Worm (Caenorhabditis elegans) whole organism, L4 larva: ENCODE data around the gene C04C3.9.

ENCODE experiments used
- R02D3.7 ChIP-seq: fragments of 150-350 bp; sonication (generic microtip); optimal IDR thresholded peaks from 3 replicates; lab custom pipeline; 2014; ENCODE audit warnings: missing biosample characterization, missing genetic modification characterization
- dpl-1 ChIP-seq: fragments of 150-350 bp; optimal IDR thresholded peaks from 2 replicates; lab custom pipeline; 2014; ENCODE audit warnings: missing biosample characterization, missing genetic modification reagents, missing genetic modification characterization
- egl-27 ChIP-seq: sonication (generic microtip); optimal IDR thresholded peaks from 3 replicates; lab custom pipeline; 2017; ENCODE audit warnings: missing biosample characterization, missing genetic modification reagents, missing genetic modification characterization
- jun-1 ChIP-seq: fragments of 150-350 bp; optimal IDR thresholded peaks from 2 replicates; lab custom pipeline; 2014; ENCODE audit warnings: missing biosample characterization, missing genetic modification reagents, missing genetic modification characterization
- lim-7 ChIP-seq: fragments of 200-800 bp; sonication (Bioruptor generic); IDR thresholded peaks from 2 replicates; pipeline ENCODE4 v1.3.6; 2022; ENCODE audit warnings: missing genetic modification characterization, missing compliant biosample characterization
- lsy-2 ChIP-seq, 2 experiments: fragments of 150-350 bp in 1 of 2; sonication (generic microtip) in 1 of 2; optimal IDR thresholded peaks; 2 replicates each; lab custom pipeline; 2014 to 2017; ENCODE audit warnings: missing biosample characterization in 2 of 2, missing genetic modification characterization in 2 of 2
- mdl-1 ChIP-seq, 2 experiments: fragments of 150-350 bp in 1 of 2; sonication (generic microtip) in 1 of 2; optimal IDR thresholded peaks; 2 replicates each; lab custom pipeline; 2014 to 2017; ENCODE audit warnings: missing biosample characterization in 2 of 2, missing genetic modification characterization in 2 of 2
- nhr-11 ChIP-seq: fragments of 150-350 bp; optimal IDR thresholded peaks from 2 replicates; lab custom pipeline; 2014; ENCODE audit warnings: missing biosample characterization, missing genetic modification characterization

- TF ChIP-seq R02D3.7 (tag; lab: Kevin White, UChicago) (no peak), dpl-1 (GFP tag; lab: Kevin White, UChicago) (no peak), nhr-11 (no peak), lsy-2 (tag; optimal IDR thresholded peaks at IDR 0.05; lab: Kevin White, UChicago) (peak in 1 of 2 experiments; percentile 5), mdl-1 (tag; optimal IDR thresholded peaks at IDR 0.05; lab: Kevin White, UChicago) (no peak), egl-27 (tag; lab: Kevin White, UChicago) (no peak), jun-1 (tag; lab: Kevin White, UChicago) (no peak), lim-7 (GFP tag; lab: Robert Waterston, UW) (no peak)
Measured at ce11 chrIV:3383203-3383602, 45.1 kb downstream of the C04C3.9 start.
